Fruit fly (Drosophila melanogaster): Measurements from ENCODE around the gene Naa60.

dm6 chr3L:9704162-9704748, 22.4 kb upstream of the Naa60 start, which contains the start of gene CG16711:
- TF ChIP-seq tj (GFP tag; optimal IDR thresholded peaks at IDR 0.05), result no peak
- no peak for TF ChIP-seq CG1620 (GFP tag; optimal IDR thresholded peaks at IDR 0.05)
- no peak for TF ChIP-seq kay (GFP tag; ENCODE audit: borderline replicate concordance)
- no peak for TF ChIP-seq CG33017 (tag; optimal IDR thresholded peaks at IDR 0.05)
- no peak for TF ChIP-seq CG7101 (tag; optimal IDR thresholded peaks at IDR 0.05)
- TF ChIP-seq Clk (GFP tag; optimal IDR thresholded peaks at IDR 0.05), result no peak
- no peak for TF ChIP-seq toe (GFP tag; optimal IDR thresholded peaks at IDR 0.05)
- TF ChIP-seq cnc (optimal IDR thresholded peaks at IDR 0.05), result no peak
- no peak for TF ChIP-seq Crg-1 (GFP tag; optimal IDR thresholded peaks at IDR 0.05)
- no peak for TF ChIP-seq CG11617 (GFP tag; optimal IDR thresholded peaks at IDR 0.05)
- peak; percentile 46 for TF ChIP-seq bab1 (GFP tag; optimal IDR thresholded peaks at IDR 0.05)
- TF ChIP-seq cic (GFP tag; optimal IDR thresholded peaks at IDR 0.05), result peak; percentile 40
